Worm (Caenorhabditis elegans): Measurements from ENCODE around the gene ubh-2.

DNA sequence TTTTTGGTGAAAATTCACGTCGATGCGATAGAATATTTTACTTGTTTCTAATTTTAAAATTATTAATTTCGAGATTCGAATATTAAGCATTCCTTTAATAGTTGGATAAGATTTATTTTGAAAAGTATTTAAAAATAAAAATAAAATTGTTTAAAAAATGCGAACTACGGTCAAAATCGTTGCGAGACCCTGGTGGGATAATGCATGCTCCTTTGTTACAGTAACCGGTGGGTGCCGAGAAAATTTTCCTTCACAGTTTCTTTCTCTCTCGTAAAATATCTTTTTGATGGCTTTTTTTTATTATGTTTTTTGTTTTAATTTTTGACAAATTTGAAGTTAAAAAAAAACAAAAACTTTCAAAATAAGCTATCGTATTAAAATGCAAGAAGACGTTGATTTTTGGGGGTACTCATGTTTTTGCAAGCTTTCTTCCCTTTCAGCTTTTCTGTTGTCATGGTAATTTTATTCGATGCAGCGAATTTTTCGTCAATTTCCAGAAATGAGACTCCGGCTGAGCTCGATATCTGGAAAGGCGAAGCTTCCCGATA is 12.9 kb downstream of the ubh-2 start, which contains the start of gene dgtr-1:
- no peak for TF ChIP-seq ama-1 (optimal IDR thresholded peaks at IDR 0.05)
- TF ChIP-seq hmbx-1 (tag; optimal IDR thresholded peaks at IDR 0.05): no peak
- no peak for TF ChIP-seq F13C5.2 (tag; optimal IDR thresholded peaks at IDR 0.05)
- no peak for TF ChIP-seq hmg-4 (GFP tag; optimal IDR thresholded peaks at IDR 0.05)
- TF ChIP-seq scrt-1 (GFP tag; IDR thresholded peaks at IDR 0.05): no peak
- no peak for TF ChIP-seq ceh-13 (GFP tag; optimal IDR thresholded peaks at IDR 0.05)
- TF ChIP-seq tbx-37 (GFP tag; conservative IDR thresholded peaks at IDR 0.05): no peak
- TF ChIP-seq sea-1 (GFP tag; conservative IDR thresholded peaks at IDR 0.05): no peak
